Worm (Caenorhabditis elegans) whole organism, L1 larva: ENCODE measurements around the gene Y97E10AR.8.
A peak's percentile ranks its signal among the peaks of the same experiment; 100 is the strongest.

Experiments
- C16A3.4 ChIP-seq: fragments of 150-350 bp; optimal IDR thresholded peaks from 2 replicates; lab custom pipeline; 2014; ENCODE audit warnings: missing biosample characterization, missing genetic modification characterization
- F16B12.6 ChIP-seq: fragments of 150-350 bp; optimal IDR thresholded peaks from 2 replicates; lab custom pipeline; 2014; ENCODE audit warnings: missing biosample characterization, missing genetic modification characterization
- Y116A8C.19 ChIP-seq: sonication (generic microtip); optimal IDR thresholded peaks from 2 replicates; lab custom pipeline; 2016; ENCODE audit warnings: missing compliant biosample characterization, missing genetic modification characterization, borderline replicate concordance
- aly-2 ChIP-seq: fragments of 150-350 bp; optimal IDR thresholded peaks from 2 replicates; lab custom pipeline; 2014; ENCODE audit warnings: missing biosample characterization, missing genetic modification characterization
- blmp-1 ChIP-seq: fragments of 150-350 bp; optimal IDR thresholded peaks from 2 replicates; lab custom pipeline; 2014; ENCODE audit warnings: missing biosample characterization, missing genetic modification characterization
- ces-1 ChIP-seq: fragments of 150-350 bp; optimal IDR thresholded peaks from 2 replicates; lab custom pipeline; 2014; ENCODE audit warnings: missing biosample characterization, missing genetic modification reagents, missing genetic modification characterization
- dpl-1 ChIP-seq, 3 experiments: fragments of 150-350 bp in 2 of 3; sonication (generic microtip) in 1 of 3; optimal IDR thresholded peaks; 2 replicates each; lab custom pipeline; 2014 to 2017; ENCODE audit warnings: missing biosample characterization in 3 of 3, missing genetic modification characterization in 3 of 3, missing genetic modification reagents in 3 of 3
- dsc-1 ChIP-seq: sonication (generic microtip); optimal IDR thresholded peaks from 2 replicates; lab custom pipeline; 2016; ENCODE audit warnings: mild to moderate bottlenecking, missing genetic modification characterization, missing compliant biosample characterization
- efl-1 ChIP-seq, 4 experiments: fragments of 150-350 bp; optimal IDR thresholded peaks in 3 of 4; peaks in 1 of 4; 1 replicate in 1 of 4; 2 replicates in 3 of 4; lab custom pipeline; 2014; ENCODE audit warnings: missing biosample characterization in 2 of 4, missing genetic modification characterization in 2 of 4, missing genetic modification reagents in 2 of 4
- efl-3 ChIP-seq: fragments of 200-800 bp; sonication (Bioruptor generic); optimal IDR thresholded peaks from 2 replicates; lab custom pipeline; 2018; ENCODE audit warnings: mild to moderate bottlenecking, missing genetic modification characterization, missing compliant biosample characterization
- egl-27 ChIP-seq, 2 experiments: fragments of 150-350 bp in 1 of 2; sonication (generic microtip); optimal IDR thresholded peaks; 3 replicates each; lab custom pipeline; 2017 to 2018; ENCODE audit warnings: missing biosample characterization in 2 of 2, missing genetic modification characterization in 2 of 2, missing genetic modification reagents in 2 of 2
- elt-2 ChIP-seq: sonication (generic microtip); optimal IDR thresholded peaks from 2 replicates; lab custom pipeline; 2016; ENCODE audit warnings: missing genetic modification characterization, mild to moderate bottlenecking, inconsistent platforms, missing compliant biosample characterization, missing genetic modification reagents
- elt-3 ChIP-seq, 6 experiments: fragments of 150-350 bp in 1 of 6; sonication (generic microtip); optimal IDR thresholded peaks; 2 replicates each; lab custom pipeline; 2017 to 2018; ENCODE audit warnings: missing biosample characterization in 6 of 6, missing genetic modification characterization in 6 of 6, inconsistent platforms in 1 of 6
- fkh-10 ChIP-seq: sonication (generic microtip); optimal IDR thresholded peaks from 2 replicates; lab custom pipeline; 2017; ENCODE audit warnings: missing biosample characterization, missing genetic modification reagents, missing genetic modification characterization
- fkh-4 ChIP-seq: sonication (generic microtip); optimal IDR thresholded peaks from 2 replicates; lab custom pipeline; 2016; ENCODE audit warnings: missing compliant biosample characterization, missing genetic modification characterization, borderline replicate concordance
- grh-1 ChIP-seq: fragments of 200-800 bp; sonication (Bioruptor generic); IDR thresholded peaks from 2 replicates; pipeline ENCODE4 v1.3.6; 2022; ENCODE audit warnings: missing genetic modification reagents, missing genetic modification characterization, missing compliant biosample characterization
- irx-1 ChIP-seq: sonication (generic microtip); optimal IDR thresholded peaks from 2 replicates; lab custom pipeline; 2016; ENCODE audit warnings: missing genetic modification characterization, missing compliant biosample characterization
- jun-1 ChIP-seq: fragments of 150-350 bp; optimal IDR thresholded peaks from 2 replicates; lab custom pipeline; 2014; ENCODE audit warnings: missing biosample characterization, missing genetic modification reagents, missing genetic modification characterization
- lin-13 ChIP-seq: fragments of 150-350 bp; optimal IDR thresholded peaks from 2 replicates; lab custom pipeline; 2014; ENCODE audit warnings: missing biosample characterization, missing genetic modification reagents, missing genetic modification characterization
- lin-14 ChIP-seq: fragments of 200-800 bp; sonication (Bioruptor generic); optimal IDR thresholded peaks from 2 replicates; lab custom pipeline; 2018; ENCODE audit warnings: mild to moderate bottlenecking, missing genetic modification characterization, moderate library complexity, missing compliant biosample characterization
- lin-15B ChIP-seq: fragments of 150-350 bp; sonication (generic microtip); optimal IDR thresholded peaks from 3 replicates; lab custom pipeline; 2014; ENCODE audit warnings: missing biosample characterization, missing genetic modification characterization
- lin-35 ChIP-seq, 2 experiments: fragments of 150-350 bp; optimal IDR thresholded peaks; 2 replicates each; lab custom pipeline; 2014; ENCODE audit warnings: missing biosample characterization in 2 of 2, missing genetic modification characterization in 2 of 2, missing genetic modification reagents in 2 of 2
- lir-3 ChIP-seq: sonication (generic microtip); optimal IDR thresholded peaks from 2 replicates; lab custom pipeline; 2016; ENCODE audit warnings: mild to moderate bottlenecking, missing genetic modification characterization, moderate library complexity, missing compliant biosample characterization; ENCODE audit not compliant: poor library complexity
- lsy-2 ChIP-seq, 2 experiments: fragments of 150-350 bp; optimal IDR thresholded peaks; 2 replicates each; lab custom pipeline; 2014; ENCODE audit warnings: missing biosample characterization in 2 of 2, missing genetic modification characterization in 2 of 2
- mdl-1 ChIP-seq, 2 experiments: fragments of 150-350 bp; optimal IDR thresholded peaks; 2 replicates each; lab custom pipeline; 2014 to 2017; ENCODE audit warnings: missing biosample characterization in 2 of 2, missing genetic modification characterization in 2 of 2, inconsistent platforms in 1 of 2
- mep-1 ChIP-seq: fragments of 150-350 bp; optimal IDR thresholded peaks from 2 replicates; lab custom pipeline; 2014; ENCODE audit warnings: missing biosample characterization, missing genetic modification characterization
- nhr-20 ChIP-seq: sonication (generic microtip); optimal IDR thresholded peaks from 2 replicates; lab custom pipeline; 2016; ENCODE audit warnings: mild to moderate bottlenecking, missing genetic modification characterization, missing compliant biosample characterization
- nhr-237 ChIP-seq: fragments of 150-350 bp; optimal IDR thresholded peaks from 2 replicates; lab custom pipeline; 2014; ENCODE audit warnings: missing biosample characterization, missing genetic modification characterization
- nhr-28 ChIP-seq: fragments of 150-350 bp; optimal IDR thresholded peaks from 2 replicates; lab custom pipeline; 2014; ENCODE audit warnings: missing biosample characterization, missing genetic modification characterization
- nhr-47 ChIP-seq: sonication (generic microtip); optimal IDR thresholded peaks from 2 replicates; lab custom pipeline; 2016; ENCODE audit warnings: mild to moderate bottlenecking, missing genetic modification characterization, moderate library complexity, missing compliant biosample characterization
- nhr-71 ChIP-seq: sonication (generic microtip); optimal IDR thresholded peaks from 2 replicates; lab custom pipeline; 2016; ENCODE audit warnings: mild to moderate bottlenecking, missing genetic modification characterization, moderate library complexity, missing compliant biosample characterization
- nhr-77 ChIP-seq: fragments of 150-350 bp; optimal IDR thresholded peaks from 2 replicates; lab custom pipeline; 2014; ENCODE audit warnings: missing biosample characterization, missing genetic modification characterization
- nhr-84 ChIP-seq: sonication (generic microtip); optimal IDR thresholded peaks from 2 replicates; lab custom pipeline; 2017; ENCODE audit warnings: missing biosample characterization, missing genetic modification characterization
- nhr-85 ChIP-seq: sonication (generic microtip); peaks from one replicate; lab custom pipeline; 2016; ENCODE audit warnings: missing genetic modification characterization, inconsistent platforms, missing compliant biosample characterization
- nhr-90 ChIP-seq: sonication (generic microtip); optimal IDR thresholded peaks from 2 replicates; lab custom pipeline; 2016; ENCODE audit warnings: mild to moderate bottlenecking, missing genetic modification characterization, missing compliant biosample characterization; ENCODE audit not compliant: poor library complexity
- pag-3 ChIP-seq: sonication (generic microtip); optimal IDR thresholded peaks from 2 replicates; lab custom pipeline; 2017; ENCODE audit warnings: missing genetic modification characterization, mild to moderate bottlenecking, missing compliant biosample characterization, antibody characterized with exemption, borderline replicate concordance; ENCODE audit not compliant: insufficient read depth
- pax-3 ChIP-seq: fragments of 200-800 bp; sonication (Bioruptor generic); optimal IDR thresholded peaks from 2 replicates; lab custom pipeline; 2018; ENCODE audit warnings: mild to moderate bottlenecking, missing genetic modification characterization, moderate library complexity, missing compliant biosample characterization
- pqm-1 ChIP-seq: sonication (generic microtip); optimal IDR thresholded peaks from 3 replicates; lab custom pipeline; 2017; ENCODE audit warnings: missing biosample characterization, missing genetic modification characterization
- rnt-1 ChIP-seq: sonication (generic microtip); optimal IDR thresholded peaks from 2 replicates; lab custom pipeline; 2016; ENCODE audit warnings: mild to moderate bottlenecking, missing genetic modification characterization, moderate library complexity, missing compliant biosample characterization
- skn-1 ChIP-seq: fragments of 150-350 bp; optimal IDR thresholded peaks from 2 replicates; lab custom pipeline; 2014; ENCODE audit warnings: missing biosample characterization, missing genetic modification characterization
- snu-23 ChIP-seq: sonication (generic microtip); optimal IDR thresholded peaks from 2 replicates; lab custom pipeline; 2016; ENCODE audit warnings: missing genetic modification characterization, missing compliant biosample characterization
- sptf-1 ChIP-seq: fragments of 150-350 bp; optimal IDR thresholded peaks from 2 replicates; lab custom pipeline; 2014; ENCODE audit warnings: missing biosample characterization, missing genetic modification characterization
- unc-130 ChIP-seq: fragments of 150-350 bp; optimal IDR thresholded peaks from 2 replicates; lab custom pipeline; 2017; ENCODE audit warnings: missing biosample characterization, missing genetic modification characterization, inconsistent platforms
- unc-30 ChIP-seq: sonication (generic microtip); optimal IDR thresholded peaks from 2 replicates; lab custom pipeline; 2017; ENCODE audit warnings: missing biosample characterization, missing genetic modification characterization
- unc-98 ChIP-seq: fragments of 200-800 bp; sonication (Bioruptor generic); IDR thresholded peaks from 2 replicates; pipeline ENCODE4 v1.3.6; 2022; ENCODE audit warnings: missing genetic modification characterization, missing compliant biosample characterization
- zag-1 ChIP-seq: fragments of 150-350 bp; optimal IDR thresholded peaks from 2 replicates; lab custom pipeline; 2014; ENCODE audit warnings: missing biosample characterization, missing genetic modification characterization
- ztf-4 ChIP-seq: fragments of 150-350 bp; optimal IDR thresholded peaks from 2 replicates; lab custom pipeline; 2014; ENCODE audit warnings: missing biosample characterization, missing genetic modification characterization

The Y97E10AR.8 gene

ce11 chrV:7978798-7979197 lies 26.3 kb upstream of the Y97E10AR.8 start:
- TF ChIP-seq egl-27 (tag; optimal IDR thresholded peaks at IDR 0.05; lab: Kevin White, UChicago) (no peak), zag-1 (tag; lab: Kevin White, UChicago) (no peak), Y116A8C.19 (tag; lab: Kevin White, UChicago) (no peak), mep-1 (tag; lab: Kevin White, UChicago) (peak; percentile 24), lsy-2 (tag; optimal IDR thresholded peaks at IDR 0.05; lab: Kevin White, UChicago) (peak in 1 of 2 experiments; percentile 82), efl-3 (GFP tag; lab: Kevin White, UChicago) (no peak), lir-3 (no peak), dpl-1 (GFP tag; optimal IDR thresholded peaks at IDR 0.05; lab: Kevin White, UChicago) (peak in 2 of 3 experiments; percentile 12 to 31), nhr-84 (tag; lab: Kevin White, UChicago) (no peak), elt-3 (tag; optimal IDR thresholded peaks at IDR 0.05; lab: Kevin White, UChicago) (peak in 2 of 6 experiments; percentile 3 to 75), jun-1 (tag; lab: Kevin White, UChicago) (no peak), pqm-1 (tag; lab: Kevin White, UChicago) (no peak), lin-35 (GFP tag; optimal IDR thresholded peaks at IDR 0.05; lab: Kevin White, UChicago) (peak in 1 of 2 experiments; percentile 65), snu-23 (GFP tag; lab: Kevin White, UChicago) (peak; percentile 56), unc-30 (no peak), nhr-77 (tag; lab: Kevin White, UChicago) (no peak), nhr-20 (tag; lab: Kevin White, UChicago) (peak; percentile 56), blmp-1 (tag; lab: Kevin White, UChicago) (peak; percentile 77), mdl-1 (tag; optimal IDR thresholded peaks at IDR 0.05; lab: Kevin White, UChicago) (peak in 1 of 2 experiments; percentile 27), lin-14 (peak; percentile 71), nhr-85 (tag; lab: Kevin White, UChicago) (peak; percentile 79), C16A3.4 (tag; lab: Kevin White, UChicago) (peak; percentile 46), efl-1 (optimal IDR thresholded peaks at IDR 0.05; lab: Kevin White, UChicago) (peak; percentile 13 to 20), efl-1 (GFP tag; optimal IDR thresholded peaks at IDR 0.05 in 1 of 2; lab: Kevin White, UChicago) (peak in 1 of 2 experiments; percentile 93), nhr-237 (tag; lab: Kevin White, UChicago) (no peak), nhr-71 (tag; lab: Kevin White, UChicago) (peak; percentile 7), rnt-1 (tag; lab: Kevin White, UChicago) (no peak), F16B12.6 (tag; lab: Kevin White, UChicago) (peak; percentile 10), unc-98 (GFP tag; lab: Robert Waterston, UW) (no peak), sptf-1 (tag; lab: Kevin White, UChicago) (no peak), lin-13 (GFP tag; lab: Kevin White, UChicago) (no peak)

DNA sequence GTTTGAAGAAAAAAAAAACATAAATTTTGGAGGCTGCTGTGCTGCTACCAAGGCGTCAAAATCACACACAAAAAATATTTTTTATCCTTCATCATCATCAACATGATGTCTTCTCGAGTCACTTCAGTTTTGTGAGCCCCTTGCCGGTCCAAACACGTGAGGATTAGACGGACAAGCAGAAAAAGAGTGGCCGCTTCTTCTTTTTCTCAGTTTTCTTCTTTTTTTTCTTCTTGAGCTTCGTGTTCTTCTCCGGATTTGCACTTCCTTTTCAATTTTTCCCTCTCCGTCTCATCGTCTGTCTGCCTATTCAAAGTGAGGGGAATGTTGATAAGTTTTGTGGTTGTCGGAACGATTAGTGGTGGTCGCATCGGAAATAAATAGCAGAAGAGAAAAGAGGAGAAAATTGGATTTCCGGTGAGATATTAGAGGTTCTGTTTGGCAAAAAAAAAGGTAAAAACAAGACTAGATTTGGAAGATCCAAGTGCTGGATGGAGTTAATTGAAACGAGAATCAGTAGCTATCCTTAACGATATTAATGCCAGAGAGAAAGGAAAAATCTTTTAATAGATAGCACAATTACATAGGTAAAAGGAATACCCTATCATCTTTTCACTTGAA lies 24.6 kb upstream of the Y97E10AR.8 start:
- TF ChIP-seq aly-2 (tag; lab: Kevin White, UChicago) (no peak), unc-130 (tag; lab: Kevin White, UChicago) (no peak), nhr-237 (tag; lab: Kevin White, UChicago) (no peak), blmp-1 (tag; lab: Kevin White, UChicago) (peak; percentile 46), nhr-28 (tag; lab: Kevin White, UChicago) (no peak), skn-1 (tag; lab: Kevin White, UChicago) (peak; percentile 18), grh-1 (GFP tag; lab: Robert Waterston, UW) (no peak), elt-2 (tag; lab: Kevin White, UChicago) (no peak), ces-1 (GFP tag; lab: Kevin White, UChicago) (no peak), ztf-4 (tag; lab: Kevin White, UChicago) (no peak), rnt-1 (tag; lab: Kevin White, UChicago) (peak; percentile 8), elt-3 (tag; optimal IDR thresholded peaks at IDR 0.05; lab: Kevin White, UChicago) (no peak), nhr-71 (tag; lab: Kevin White, UChicago) (peak; percentile 24), lin-13 (GFP tag; lab: Kevin White, UChicago) (no peak), efl-1 (optimal IDR thresholded peaks at IDR 0.05; lab: Kevin White, UChicago) (no peak), efl-1 (GFP tag; optimal IDR thresholded peaks at IDR 0.05 in 1 of 2; lab: Kevin White, UChicago) (peak in 1 of 2 experiments; percentile 48), lin-14 (peak; percentile 89), nhr-47 (tag; lab: Kevin White, UChicago) (peak; percentile 4), dpl-1 (GFP tag; optimal IDR thresholded peaks at IDR 0.05; lab: Kevin White, UChicago) (peak in 1 of 3 experiments; percentile 1), Y116A8C.19 (tag; lab: Kevin White, UChicago) (no peak), dsc-1 (tag; lab: Kevin White, UChicago) (peak; percentile 26), pag-3 (tag; lab: Kevin White, UChicago) (no peak), lin-15B (tag; lab: Kevin White, UChicago) (no peak), unc-98 (GFP tag; lab: Robert Waterston, UW) (no peak), fkh-10 (GFP tag; lab: Kevin White, UChicago) (peak; percentile 65), pax-3 (tag; lab: Kevin White, UChicago) (no peak), fkh-4 (tag; lab: Kevin White, UChicago) (no peak), nhr-90 (no peak), irx-1 (no peak), jun-1 (tag; lab: Kevin White, UChicago) (no peak)
